Fruit fly (Drosophila melanogaster) whole organism, embryonic: ENCODE data around the gene CG33791.
A peak's percentile ranks its signal among the peaks of the same experiment; 100 is the strongest.

Experiments used
- Adf1 ChIP-seq: fragments of 200-800 bp; sonication (Bioruptor generic); IDR thresholded peaks from 2 replicates; pipeline ENCODE4 v1.3.6; 2022; ENCODE audit warnings: missing biosample characterization, missing genetic modification characterization
- Bgb ChIP-seq: fragments of 200-800 bp; sonication (Bioruptor generic); IDR thresholded peaks from 2 replicates; pipeline ENCODE4 v1.3.6; 2022; ENCODE audit warnings: missing biosample characterization, missing genetic modification characterization; ENCODE audit not compliant: partially characterized antibody
- CG10543 ChIP-seq: fragments of 200-800 bp; sonication (Bioruptor generic); optimal IDR thresholded peaks from 3 replicates; lab custom pipeline; 2017; ENCODE audit warnings: missing biosample characterization, mild to moderate bottlenecking, missing genetic modification characterization, moderate library complexity
- CG13287 ChIP-seq: fragments of 200-800 bp; sonication (Bioruptor generic); IDR thresholded peaks from 2 replicates; pipeline ENCODE4 v1.3.6; 2022; ENCODE audit warnings: missing biosample characterization, missing genetic modification characterization; ENCODE audit not compliant: partially characterized antibody
- CG14014 ChIP-seq: fragments of 200-800 bp; sonication (Bioruptor generic); IDR thresholded peaks from 2 replicates; pipeline ENCODE4 v1.3.6; 2022; ENCODE audit warnings: missing biosample characterization, missing genetic modification characterization
- CG17186 ChIP-seq: fragments of 200-800 bp; sonication (Bioruptor generic); optimal IDR thresholded peaks from 3 replicates; lab custom pipeline; 2017; ENCODE audit warnings: missing biosample characterization, missing genetic modification reagents, missing genetic modification characterization
- CG17328 ChIP-seq: fragments of 200-800 bp; sonication (Bioruptor generic); IDR thresholded peaks from 2 replicates; pipeline ENCODE4 v1.3.6; 2022; ENCODE audit warnings: missing biosample characterization, missing genetic modification characterization
- CG17385 ChIP-seq: fragments of 200-800 bp; sonication (Bioruptor generic); optimal IDR thresholded peaks from 3 replicates; lab custom pipeline; 2018; ENCODE audit warnings: missing biosample characterization, mild to moderate bottlenecking, missing genetic modification characterization
- CG17802 ChIP-seq: fragments of 200-800 bp; sonication (Bioruptor generic); optimal IDR thresholded peaks from 2 replicates; lab custom pipeline; 2018; ENCODE audit warnings: missing biosample characterization, mild to moderate bottlenecking, missing genetic modification characterization, moderate library complexity
- CG2712 ChIP-seq: fragments of 200-800 bp; optimal IDR thresholded peaks from 3 replicates; lab custom pipeline; 2019; ENCODE audit warnings: missing biosample characterization, mild to moderate bottlenecking, missing genetic modification characterization, moderate library complexity
- CG31441 ChIP-seq: fragments of 200-800 bp; sonication (Bioruptor generic); IDR thresholded peaks from 2 replicates; pipeline ENCODE4 v1.3.6; 2022; ENCODE audit warnings: missing biosample characterization, missing genetic modification characterization
- CG32532 ChIP-seq: fragments of 200-800 bp; sonication (Bioruptor generic); IDR thresholded peaks from 2 replicates; pipeline ENCODE4 v1.3.6; 2022; ENCODE audit warnings: missing biosample characterization, missing genetic modification characterization
- CG33213 ChIP-seq: fragments of 200-800 bp; sonication (Bioruptor generic); optimal IDR thresholded peaks from 3 replicates; lab custom pipeline; 2016; ENCODE audit warnings: missing biosample characterization, missing genetic modification characterization
- CG34224 ChIP-seq: fragments of 200-800 bp; sonication (Bioruptor generic); IDR thresholded peaks from 3 replicates; pipeline ENCODE4 v1.3.6; 2022; ENCODE audit warnings: missing biosample characterization, missing genetic modification characterization; ENCODE audit not compliant: partially characterized antibody
- CG7745 ChIP-seq: fragments of 200-800 bp; sonication (Bioruptor generic); optimal IDR thresholded peaks from 2 replicates; lab custom pipeline; 2018; ENCODE audit warnings: missing biosample characterization, mild to moderate bottlenecking, missing genetic modification characterization, moderate library complexity
- CG8359 ChIP-seq: fragments of 200-800 bp; sonication (Bioruptor generic); optimal IDR thresholded peaks from 2 replicates; lab custom pipeline; 2017; ENCODE audit warnings: missing biosample characterization, mild to moderate bottlenecking, missing genetic modification characterization, borderline replicate concordance
- CoRest ChIP-seq: fragments of 200-800 bp; sonication (Bioruptor generic); optimal IDR thresholded peaks from 3 replicates; lab custom pipeline; 2018; ENCODE audit warnings: missing biosample characterization, mild to moderate bottlenecking, missing genetic modification characterization, moderate library complexity
- D19A ChIP-seq: fragments of 200-800 bp; optimal IDR thresholded peaks from 3 replicates; lab custom pipeline; 2019; ENCODE audit warnings: missing biosample characterization, mild to moderate bottlenecking, missing genetic modification characterization, moderate library complexity
- Dp ChIP-seq: fragments of 200-800 bp; sonication (Bioruptor generic); optimal IDR thresholded peaks from 2 replicates; lab custom pipeline; 2018; ENCODE audit warnings: missing biosample characterization, mild to moderate bottlenecking, missing genetic modification characterization, moderate library complexity
- E2f2 ChIP-seq: fragments of 200-800 bp; sonication (Bioruptor generic); IDR thresholded peaks from 2 replicates; pipeline ENCODE4 v1.3.6; 2022; ENCODE audit warnings: missing biosample characterization, missing genetic modification characterization
- ERR ChIP-seq: fragments of 200-800 bp; sonication (Bioruptor generic); optimal IDR thresholded peaks from 2 replicates; lab custom pipeline; 2016; ENCODE audit warnings: missing biosample characterization, missing genetic modification characterization
- Ets97D ChIP-seq: fragments of 200-800 bp; sonication (Bioruptor generic); optimal IDR thresholded peaks from 3 replicates; lab custom pipeline; 2016; ENCODE audit warnings: missing biosample characterization, missing genetic modification characterization
- Hr51 ChIP-seq, 2 experiments: fragments of 200-800 bp; sonication (Bioruptor generic); optimal IDR thresholded peaks; 2 replicates in 1 of 2; 3 replicates in 1 of 2; lab custom pipeline; 2016 to 2018; ENCODE audit warnings: missing biosample characterization in 2 of 2, missing genetic modification characterization in 2 of 2, mild to moderate bottlenecking in 1 of 2, moderate library complexity in 1 of 2
- Kr ChIP-seq: fragments of 200-800 bp; sonication (Bioruptor generic); optimal IDR thresholded peaks from 2 replicates; lab custom pipeline; 2017; ENCODE audit warnings: missing biosample characterization, mild to moderate bottlenecking, missing genetic modification characterization
- NfI ChIP-seq: fragments of 200-800 bp; sonication (Bioruptor generic); optimal IDR thresholded peaks from 3 replicates; lab custom pipeline; 2018; ENCODE audit warnings: missing biosample characterization, mild to moderate bottlenecking, missing genetic modification characterization, moderate library complexity
- Xbp1 ChIP-seq: fragments of 200-800 bp; sonication (Bioruptor generic); optimal IDR thresholded peaks from 3 replicates; lab custom pipeline; 2016; ENCODE audit warnings: missing biosample characterization, mild to moderate bottlenecking, missing genetic modification characterization
- Xrp1 ChIP-seq: fragments of 200-800 bp; sonication (Bioruptor generic); IDR thresholded peaks from 2 replicates; pipeline ENCODE4 v1.3.6; 2022; ENCODE audit warnings: missing biosample characterization, missing genetic modification characterization
- ap ChIP-seq: fragments of 200-800 bp; sonication (Bioruptor generic); IDR thresholded peaks from 2 replicates; pipeline ENCODE4 v1.3.6; 2022; ENCODE audit warnings: missing biosample characterization, missing genetic modification characterization
- cg ChIP-seq: fragments of 200-800 bp; sonication (Bioruptor generic); optimal IDR thresholded peaks from 3 replicates; lab custom pipeline; 2019; ENCODE audit warnings: missing biosample characterization, mild to moderate bottlenecking, missing genetic modification characterization, moderate library complexity
- chinmo ChIP-seq: fragments of 200-800 bp; sonication (Bioruptor generic); IDR thresholded peaks from 4 replicates; pipeline ENCODE4 v1.3.6; 2022; ENCODE audit warnings: missing biosample characterization, missing genetic modification characterization; ENCODE audit not compliant: partially characterized antibody
- chm ChIP-seq: fragments of 200-800 bp; sonication (Bioruptor generic); IDR thresholded peaks from 2 replicates; pipeline ENCODE4 v1.3.6; 2022; ENCODE audit warnings: missing biosample characterization, missing genetic modification characterization
- crp ChIP-seq, 2 experiments: fragments of 200-800 bp; sonication (Bioruptor generic); optimal IDR thresholded peaks; 2 replicates in 1 of 2; 3 replicates in 1 of 2; lab custom pipeline; 2017; ENCODE audit warnings: missing biosample characterization in 2 of 2, missing genetic modification characterization in 2 of 2, mild to moderate bottlenecking in 1 of 2, moderate library complexity in 1 of 2
- exex ChIP-seq: fragments of 200-800 bp; sonication (Bioruptor generic); optimal IDR thresholded peaks from 4 replicates; lab custom pipeline; 2018; ENCODE audit warnings: missing biosample characterization, mild to moderate bottlenecking, missing genetic modification characterization, moderate library complexity
- fd64A ChIP-seq: fragments of 200-800 bp; sonication (Bioruptor generic); optimal IDR thresholded peaks from 3 replicates; lab custom pipeline; 2018; ENCODE audit warnings: missing biosample characterization, mild to moderate bottlenecking, missing genetic modification characterization
- grau ChIP-seq: fragments of 200-800 bp; optimal IDR thresholded peaks from 3 replicates; lab custom pipeline; 2019; ENCODE audit warnings: missing biosample characterization, mild to moderate bottlenecking, missing genetic modification characterization, moderate library complexity
- knrl ChIP-seq: fragments of 200-800 bp; sonication (Bioruptor generic); IDR thresholded peaks from 3 replicates; pipeline ENCODE4 v1.3.6; 2022; ENCODE audit warnings: missing biosample characterization, missing genetic modification characterization; ENCODE audit not compliant: partially characterized antibody
- lmd ChIP-seq: fragments of 200-800 bp; sonication (Bioruptor generic); IDR thresholded peaks from 2 replicates; pipeline ENCODE4 v1.3.6; 2022; ENCODE audit warnings: missing biosample characterization, missing genetic modification characterization
- mirr ChIP-seq: fragments of 200-800 bp; sonication (Bioruptor generic); optimal IDR thresholded peaks from 3 replicates; lab custom pipeline; 2018; ENCODE audit warnings: missing biosample characterization, mild to moderate bottlenecking, missing genetic modification characterization
- mld ChIP-seq: fragments of 200-800 bp; sonication (Bioruptor generic); IDR thresholded peaks from 3 replicates; pipeline ENCODE4 v1.3.6; 2022; ENCODE audit warnings: missing biosample characterization, missing genetic modification characterization; ENCODE audit not compliant: partially characterized antibody
- nerfin-1 ChIP-seq: fragments of 200-800 bp; sonication (Bioruptor generic); optimal IDR thresholded peaks from 3 replicates; lab custom pipeline; 2019; ENCODE audit warnings: missing biosample characterization, mild to moderate bottlenecking, missing genetic modification characterization, moderate library complexity
- nmo ChIP-seq: fragments of 200-800 bp; sonication (Bioruptor generic); optimal IDR thresholded peaks from 2 replicates; lab custom pipeline; 2018; ENCODE audit warnings: missing biosample characterization, mild to moderate bottlenecking, missing genetic modification characterization, moderate library complexity
- pzg ChIP-seq: fragments of 200-800 bp; sonication (Bioruptor generic); optimal IDR thresholded peaks from 3 replicates; lab custom pipeline; 2018; ENCODE audit warnings: missing biosample characterization, mild to moderate bottlenecking, missing genetic modification characterization, moderate library complexity
- sens ChIP-seq: fragments of 200-800 bp; sonication (Bioruptor generic); peaks from one replicate; lab custom pipeline; 2016; ENCODE audit warnings: missing biosample characterization, missing genetic modification characterization
- slbo ChIP-seq: fragments of 200-800 bp; sonication (Bioruptor generic); IDR thresholded peaks from 2 replicates; pipeline ENCODE4 v1.3.6; 2022; ENCODE audit warnings: missing biosample characterization, missing genetic modification characterization
- tup ChIP-seq: fragments of 200-800 bp; sonication (Bioruptor generic); optimal IDR thresholded peaks from 2 replicates; lab custom pipeline; 2016; ENCODE audit warnings: missing biosample characterization, mild to moderate bottlenecking, missing genetic modification characterization, moderate library complexity
- vfl ChIP-seq: fragments of 200-800 bp; sonication (Bioruptor generic); optimal IDR thresholded peaks from 2 replicates; lab custom pipeline; 2016; ENCODE audit warnings: missing biosample characterization, missing genetic modification characterization
- wek ChIP-seq: fragments of 200-800 bp; sonication (Bioruptor generic); optimal IDR thresholded peaks from 3 replicates; lab custom pipeline; 2018; ENCODE audit warnings: missing biosample characterization, mild to moderate bottlenecking, missing genetic modification characterization, moderate library complexity

The CG33791 gene

dm6 chr3L:1602064-1602832 lies 506 bp upstream of the CG33791 start, which contains the start of gene CG12104 (continued):
- TF ChIP-seq CG10543 (GFP tag; lab: Kevin White, UChicago) = peak; percentile 95
- peak; percentile 67 for TF ChIP-seq sens (GFP tag; lab: Kevin White, UChicago)
- TF ChIP-seq grau (tag; lab: Kevin White, UChicago) = peak; percentile 37
- TF ChIP-seq vfl = no peak
- no peak for TF ChIP-seq CG8359 (GFP tag; lab: Kevin White, UChicago)
- peak; percentile 99 for TF ChIP-seq exex
- TF ChIP-seq lmd (GFP tag; lab: Robert Waterston, UW) = no peak
- peak; percentile 35; the same call in 1 of the 2 replicates for TF ChIP-seq E2f2 (GFP tag; lab: Robert Waterston, UW)
- peak; percentile 42 for TF ChIP-seq CoRest
- TF ChIP-seq nmo (GFP tag; lab: Kevin White, UChicago) = peak; percentile 24
- no peak for TF ChIP-seq Hr51 (GFP tag; optimal IDR thresholded peaks at IDR 0.05; lab: Kevin White, UChicago)
- peak in 1 of 2 experiments; percentile 53 for TF ChIP-seq crp (GFP tag; optimal IDR thresholded peaks at IDR 0.05; lab: Kevin White, UChicago)
- TF ChIP-seq Kr = no peak
- 0 out of 3 replicates have a peak, but pooled peaks have one; percentile 21 for TF ChIP-seq knrl (GFP tag; lab: Robert Waterston, UW)
- no peak for TF ChIP-seq ERR (GFP tag; lab: Kevin White, UChicago)
- TF ChIP-seq Dp (GFP tag; lab: Kevin White, UChicago) = peak; percentile 20
- no peak; the same call in 2 of the 3 replicates for TF ChIP-seq CG34224
- TF ChIP-seq ap (GFP tag; lab: Robert Waterston, UW) = no peak
- peak; percentile 79 for TF ChIP-seq cg (GFP tag; lab: Kevin White, UChicago)
- TF ChIP-seq Xrp1 (GFP tag; lab: Robert Waterston, UW) = no peak
- no peak for TF ChIP-seq CG14014 (GFP tag; lab: Robert Waterston, UW)
- TF ChIP-seq pzg = peak; percentile 58
- peak; percentile 27; the same call in 1 of the 2 replicates for TF ChIP-seq Bgb
- TF ChIP-seq mld (GFP tag; lab: Robert Waterston, UW) = 0 out of 3 replicates have a peak, but pooled peaks have one; percentile 42
- TF ChIP-seq CG32532 (GFP tag; lab: Robert Waterston, UW) = peak; percentile 33; the same call in 1 of the 2 replicates
- TF ChIP-seq CG17328 (GFP tag; lab: Robert Waterston, UW) = 0 out of 2 replicates have a peak, but pooled peaks have one; percentile 7
- peak; percentile 90 for TF ChIP-seq Ets97D (GFP tag; lab: Kevin White, UChicago)
- TF ChIP-seq NfI (GFP tag; lab: Kevin White, UChicago) = peak; percentile 44
- no peak for TF ChIP-seq wek (GFP tag; lab: Kevin White, UChicago)
- peak; percentile 31 for TF ChIP-seq CG33213 (GFP tag; lab: Kevin White, UChicago)
- no peak for TF ChIP-seq fd64A
- TF ChIP-seq tup (GFP tag; lab: Kevin White, UChicago) = no peak
- peak; percentile 48 for TF ChIP-seq CG2712 (tag; lab: Kevin White, UChicago)
- TF ChIP-seq CG17385 = peak; percentile 41
- TF ChIP-seq Xbp1 = no peak
- TF ChIP-seq Adf1 (GFP tag; lab: Robert Waterston, UW) = peak; percentile 73
- TF ChIP-seq CG17802 = peak; percentile 64
- 0 out of 2 replicates have a peak, but pooled peaks have one; percentile 20 for TF ChIP-seq CG13287 (GFP tag; lab: Robert Waterston, UW)
- peak; percentile 18 for TF ChIP-seq CG17186 (GFP tag; lab: Kevin White, UChicago)
- TF ChIP-seq slbo (GFP tag; lab: Robert Waterston, UW) = peak; percentile 38; the same call in 1 of the 2 replicates
- TF ChIP-seq CG7745 = no peak
- TF ChIP-seq chm (GFP tag; lab: Robert Waterston, UW) = no peak
- TF ChIP-seq D19A (tag; lab: Kevin White, UChicago) = no peak
- TF ChIP-seq chinmo (GFP tag; lab: Robert Waterston, UW) = peak; percentile 70; the same call in 1 of the 4 replicates
- peak; percentile 64 for TF ChIP-seq mirr (GFP tag; lab: Kevin White, UChicago)
- TF ChIP-seq nerfin-1 (tag; lab: Kevin White, UChicago) = peak; percentile 11
- TF ChIP-seq CG31441 = peak; percentile 54
